Worm (Caenorhabditis elegans): ENCODE data around the gene C05B5.2.

C05B5.2 gene

DNA sequence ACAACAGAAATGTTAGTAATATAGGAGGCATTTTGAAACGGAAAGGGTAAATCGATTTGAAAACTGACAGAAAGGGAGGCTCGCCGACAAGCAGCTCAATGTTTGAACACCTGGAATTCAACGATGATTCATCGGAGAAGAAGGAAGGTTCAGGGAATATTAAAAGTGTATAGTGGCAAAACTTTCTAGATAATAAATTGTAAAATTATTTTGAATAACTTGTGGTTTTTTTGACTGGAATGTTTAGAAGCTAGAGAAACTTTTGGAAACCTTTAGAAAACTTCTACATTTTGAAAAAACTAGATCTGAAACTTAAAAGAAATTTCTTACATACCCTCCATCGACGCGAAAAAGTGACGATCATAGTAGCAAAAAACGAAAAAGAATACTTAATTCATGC lies 2.4 kb downstream of the C05B5.2 start, which contains the start of gene pqn-8:
pqn-8 (minus strand) TSS at position 101 of the 400 bp plus-strand sequence.
- TF ChIP-seq bed-1 (GFP tag; IDR thresholded peaks at IDR 0.05) (no peak), dpff-1 (tag; optimal IDR thresholded peaks at IDR 0.05) (no peak), ceh-58 (GFP tag; IDR thresholded peaks at IDR 0.05) (no peak), Y53G8AR.9 (GFP tag; conservative IDR thresholded peaks at IDR 0.05) (no peak), ceh-91 (GFP tag; IDR thresholded peaks at IDR 0.05) (no peak), dox-1 (GFP tag; IDR thresholded peaks at IDR 0.05) (no peak), madf-10 (tag; optimal IDR thresholded peaks at IDR 0.05) (no peak), B0261.1 (tag; optimal IDR thresholded peaks at IDR 0.05) (no peak), hmg-1.2 (GFP tag; IDR thresholded peaks at IDR 0.05) (no peak)

DNA sequence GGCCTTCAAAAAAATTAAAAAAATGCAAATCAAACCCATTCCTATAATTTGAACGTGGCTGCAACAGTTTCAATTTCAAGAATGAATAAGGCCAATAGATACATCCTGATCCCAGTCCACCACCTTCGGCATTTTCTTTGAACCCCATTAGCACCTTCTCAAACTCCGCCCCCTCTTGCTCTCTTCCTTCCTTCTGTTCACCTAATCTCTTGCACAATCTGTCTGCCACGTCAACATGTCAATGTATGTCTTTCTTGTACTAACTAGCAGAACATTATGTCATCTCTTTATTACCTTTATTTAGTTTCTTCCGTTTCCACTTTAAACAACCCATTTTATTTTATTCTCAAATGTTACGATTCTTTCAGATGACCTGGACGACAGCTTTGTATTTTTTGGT lies 6.8 kb downstream of the C05B5.2 start, which contains the start of gene C05B5.4:
C05B5.4 (plus strand) TSS at position 351 of the 400 bp plus-strand sequence.
- TF ChIP-seq atf-7 (tag; optimal IDR thresholded peaks at IDR 0.05) (no peak), ztf-26 (tag; optimal IDR thresholded peaks at IDR 0.05) (no peak), C06A6.2 (GFP tag; conservative IDR thresholded peaks at IDR 0.05) (no peak), K11D2.4 (GFP tag; IDR thresholded peaks at IDR 0.05) (no peak), athp-1 (tag; optimal IDR thresholded peaks at IDR 0.05) (no peak)

DNA sequence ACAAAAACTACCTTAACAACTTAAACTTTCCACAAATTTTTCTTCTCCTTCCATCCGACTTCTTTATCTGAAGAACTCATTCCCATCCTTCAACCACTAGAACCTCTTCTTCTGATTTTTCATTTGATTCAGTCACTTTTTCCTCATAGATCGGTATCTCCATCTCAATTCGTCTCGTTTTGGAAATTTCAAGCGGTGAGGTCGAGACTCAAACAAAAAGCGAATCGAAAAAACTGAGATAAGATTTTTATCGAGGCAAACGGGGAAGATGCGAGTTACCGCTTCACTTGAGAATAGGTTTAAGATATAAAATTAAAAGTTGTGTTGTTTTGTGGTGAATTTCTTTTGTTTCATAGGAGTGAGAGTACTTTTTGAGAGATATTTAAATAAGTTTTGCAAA lies 9.0 kb downstream of the C05B5.2 start:
- TF ChIP-seq let-607 (tag; optimal IDR thresholded peaks at IDR 0.05) = no peak
- no peak for TF ChIP-seq ceh-79 (tag; optimal IDR thresholded peaks at IDR 0.05)
- TF ChIP-seq hmg-20 (GFP tag; IDR thresholded peaks at IDR 0.05) = no peak
- no peak for TF ChIP-seq ZK185.1 (tag; optimal IDR thresholded peaks at IDR 0.05; ENCODE audit: poor library complexity, severe bottlenecking)
- no peak for TF ChIP-seq T07F8.4 (tag; optimal IDR thresholded peaks at IDR 0.05)
- TF ChIP-seq nfya-2 (GFP tag; IDR thresholded peaks at IDR 0.05) = no peak
- no peak for TF ChIP-seq akir-1 (GFP tag; optimal IDR thresholded peaks at IDR 0.05)
- TF ChIP-seq mel-28 (tag; optimal IDR thresholded peaks at IDR 0.05; ENCODE audit: borderline replicate concordance) = no peak
- no peak for TF ChIP-seq athp-1 (tag; optimal IDR thresholded peaks at IDR 0.05)
- no peak for TF ChIP-seq lin-35 (GFP tag; optimal IDR thresholded peaks at IDR 0.05)
- TF ChIP-seq ztf-28 (GFP tag; IDR thresholded peaks at IDR 0.05) = no peak
- TF ChIP-seq attf-6 (GFP tag; IDR thresholded peaks at IDR 0.05) = no peak
- no peak for TF ChIP-seq ceh-27 (GFP tag; optimal IDR thresholded peaks at IDR 0.05)
- TF ChIP-seq xnd-1 (tag; optimal IDR thresholded peaks at IDR 0.05) = no peak
- TF ChIP-seq repo-1 (tag; optimal IDR thresholded peaks at IDR 0.05) = no peak
- TF ChIP-seq mcd-1 (GFP tag; IDR thresholded peaks at IDR 0.05) = no peak
- no peak for TF ChIP-seq zim-3 (tag; optimal IDR thresholded peaks at IDR 0.05)
- no peak for TF ChIP-seq madf-6 (GFP tag; IDR thresholded peaks at IDR 0.05)

DNA sequence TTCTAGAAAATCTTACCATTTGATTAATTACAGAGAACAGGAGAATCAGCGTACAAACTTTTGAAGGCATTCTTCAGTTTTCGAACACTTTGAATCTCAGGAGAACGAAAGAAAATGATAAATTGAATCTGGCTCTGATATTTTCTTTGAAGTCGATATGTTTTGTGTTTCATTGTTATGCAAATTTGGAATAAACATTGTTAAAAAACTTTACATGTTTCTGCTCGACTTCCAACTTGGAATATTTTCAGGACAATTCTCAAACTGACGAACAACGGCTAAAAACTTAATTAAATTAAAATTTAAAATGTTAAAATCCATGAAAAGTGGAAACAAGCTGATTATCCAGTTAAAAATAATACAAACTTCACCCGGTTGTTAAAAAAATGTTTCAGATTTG lies 12.0 kb downstream of the C05B5.2 start, which contains the start of gene C05B5.1:
C05B5.1 (minus strand) TSS at position 101 of the 400 bp plus-strand sequence.
- TF ChIP-seq mel-28 (tag; optimal IDR thresholded peaks at IDR 0.05; ENCODE audit: borderline replicate concordance) (no peak), unc-130 (GFP tag; optimal IDR thresholded peaks at IDR 0.05) (no peak), F49E8.2 (tag; optimal IDR thresholded peaks at IDR 0.05; ENCODE audit: insufficient read depth) (no peak), gei-17 (GFP tag; optimal IDR thresholded peaks at IDR 0.05) (no peak), madf-3 (GFP tag; IDR thresholded peaks at IDR 0.05) (no peak), xnd-1 (tag; optimal IDR thresholded peaks at IDR 0.05) (no peak), egl-18 (GFP tag; IDR thresholded peaks at IDR 0.05) (no peak), D2030.7 (GFP tag; IDR thresholded peaks at IDR 0.05) (no peak), fkh-3 (tag; optimal IDR thresholded peaks at IDR 0.05) (no peak)

All from whole organism, young adult.